Worm (Caenorhabditis elegans) whole organism, young adult: ENCODE data around the gene col-118.

Source experiments
- B0019.2 ChIP-seq: fragments of 200-800 bp; sonication (Bioruptor generic); conservative IDR thresholded peaks from 2 replicates; pipeline ENCODE4 v1.3.6; 2022; ENCODE audit warnings: missing genetic modification reagents, missing genetic modification characterization, missing compliant biosample characterization
- B0035.1 ChIP-seq: sonication (generic microtip); optimal IDR thresholded peaks from 2 replicates; lab custom pipeline; 2016; ENCODE audit warnings: missing genetic modification characterization, mild to moderate bottlenecking, missing compliant biosample characterization, missing genotype, missing genetic modification reagents
- C06A6.2 ChIP-seq: fragments of 200-800 bp; sonication (Bioruptor generic); conservative IDR thresholded peaks from 2 replicates; pipeline ENCODE4 v1.3.6; 2022; ENCODE audit warnings: missing genetic modification characterization, missing compliant biosample characterization
- F23B12.7 ChIP-seq: sonication (generic microtip); optimal IDR thresholded peaks from 2 replicates; lab custom pipeline; 2017; ENCODE audit warnings: missing genetic modification characterization, mild to moderate bottlenecking, missing compliant biosample characterization, antibody characterized with exemption, moderate library complexity; ENCODE audit not compliant: insufficient read depth
- F33H1.4 ChIP-seq: fragments of 200-800 bp; sonication (Bioruptor generic); IDR thresholded peaks from 2 replicates; pipeline ENCODE4 v1.3.6; 2022; ENCODE audit warnings: missing genetic modification reagents, missing genetic modification characterization, missing compliant biosample characterization
- F37B4.10 ChIP-seq: fragments of 200-800 bp; sonication (Bioruptor generic); IDR thresholded peaks from 2 replicates; pipeline ENCODE4 v1.3.6; 2022; ENCODE audit warnings: missing genetic modification characterization, missing compliant biosample characterization
- F39B2.1 ChIP-seq: fragments of 200-800 bp; sonication (Bioruptor generic); IDR thresholded peaks from 2 replicates; pipeline ENCODE4 v1.3.6; 2022; ENCODE audit warnings: missing genetic modification reagents, missing genetic modification characterization, missing compliant biosample characterization
- F57C9.4 ChIP-seq: sonication (generic microtip); optimal IDR thresholded peaks from 2 replicates; lab custom pipeline; 2017; ENCODE audit warnings: mild to moderate bottlenecking, missing genetic modification characterization, missing compliant biosample characterization
- K11D2.4 ChIP-seq: fragments of 200-800 bp; sonication (Bioruptor generic); IDR thresholded peaks from 2 replicates; pipeline ENCODE4 v1.3.6; 2022; ENCODE audit warnings: missing genetic modification reagents, missing genetic modification characterization, missing compliant biosample characterization
- K12H6.12 ChIP-seq: fragments of 200-800 bp; sonication (Bioruptor generic); optimal IDR thresholded peaks from 2 replicates; lab custom pipeline; 2018; ENCODE audit warnings: mild to moderate bottlenecking, missing genetic modification characterization, missing compliant biosample characterization
- athp-1 ChIP-seq: sonication (generic microtip); optimal IDR thresholded peaks from 2 replicates; lab custom pipeline; 2017; ENCODE audit warnings: mild to moderate bottlenecking, missing genetic modification characterization, missing compliant biosample characterization
- attf-5 ChIP-seq: fragments of 200-800 bp; sonication (Bioruptor generic); optimal IDR thresholded peaks from 2 replicates; lab custom pipeline; 2018; ENCODE audit warnings: mild to moderate bottlenecking, missing genetic modification characterization, missing compliant biosample characterization
- attf-6 ChIP-seq: fragments of 200-800 bp; sonication (Bioruptor generic); IDR thresholded peaks from 2 replicates; pipeline ENCODE4 v1.3.6; 2022; ENCODE audit warnings: missing genetic modification reagents, missing genetic modification characterization, missing compliant biosample characterization
- bed-1 ChIP-seq: fragments of 200-800 bp; sonication (Bioruptor generic); IDR thresholded peaks from 2 replicates; pipeline ENCODE4 v1.3.6; 2022; ENCODE audit warnings: missing genetic modification reagents, missing genetic modification characterization, missing compliant biosample characterization
- ccch-3 ChIP-seq: fragments of 200-800 bp; sonication (Bioruptor generic); optimal IDR thresholded peaks from 2 replicates; lab custom pipeline; 2018; ENCODE audit warnings: mild to moderate bottlenecking, missing genetic modification characterization, missing compliant biosample characterization
- cebp-1 ChIP-seq, 2 experiments: fragments of 200-800 bp in 1 of 2; sonication (Bioruptor generic) in 1 of 2; sonication (generic microtip) in 1 of 2; IDR thresholded peaks in 1 of 2; optimal IDR thresholded peaks in 1 of 2; 2 replicates each; pipeline versions ENCODE4 v1.3.6 to Lab custom; 2017 to 2022; ENCODE audit warnings: missing compliant biosample characterization in 2 of 2, missing genetic modification characterization in 2 of 2, mild to moderate bottlenecking in 1 of 2, missing genetic modification reagents in 1 of 2, moderate library complexity in 1 of 2
- ceh-100 ChIP-seq: fragments of 200-800 bp; sonication (Bioruptor generic); IDR thresholded peaks from 2 replicates; pipeline ENCODE4 v1.3.6; 2022; ENCODE audit warnings: missing genetic modification reagents, missing genetic modification characterization, missing compliant biosample characterization
- ceh-40 ChIP-seq: fragments of 200-800 bp; sonication (Bioruptor generic); IDR thresholded peaks from 2 replicates; pipeline ENCODE4 v1.3.6; 2022; ENCODE audit warnings: missing genetic modification characterization, missing compliant biosample characterization
- ceh-79 ChIP-seq: sonication (generic microtip); optimal IDR thresholded peaks from 2 replicates; lab custom pipeline; 2017; ENCODE audit warnings: mild to moderate bottlenecking, missing genetic modification characterization, missing compliant biosample characterization
- ceh-91 ChIP-seq: fragments of 200-800 bp; sonication (Bioruptor generic); IDR thresholded peaks from 2 replicates; pipeline ENCODE4 v1.3.6; 2022; ENCODE audit warnings: missing genetic modification reagents, missing genetic modification characterization, missing compliant biosample characterization
- dox-1 ChIP-seq: fragments of 200-800 bp; sonication (Bioruptor generic); IDR thresholded peaks from 2 replicates; pipeline ENCODE4 v1.3.6; 2022; ENCODE audit warnings: missing genetic modification reagents, missing genetic modification characterization, missing compliant biosample characterization
- dpl-1 ChIP-seq: fragments of 150-350 bp; optimal IDR thresholded peaks from 2 replicates; lab custom pipeline; 2014; ENCODE audit warnings: missing biosample characterization, missing genetic modification reagents, missing genetic modification characterization
- egl-44 ChIP-seq: fragments of 200-800 bp; sonication (Bioruptor generic); IDR thresholded peaks from 2 replicates; pipeline ENCODE4 v1.3.6; 2022; ENCODE audit warnings: missing genetic modification reagents, missing genetic modification characterization, missing compliant biosample characterization
- ets-4 ChIP-seq: fragments of 200-800 bp; sonication (Bioruptor generic); optimal IDR thresholded peaks from 2 replicates; lab custom pipeline; 2018; ENCODE audit warnings: mild to moderate bottlenecking, missing genetic modification characterization, missing compliant biosample characterization
- let-526 ChIP-seq: fragments of 200-800 bp; sonication (Bioruptor generic); IDR thresholded peaks from 2 replicates; pipeline ENCODE4 v1.3.6; 2022; ENCODE audit warnings: missing genetic modification reagents, missing genetic modification characterization, missing compliant biosample characterization
- lin-35 ChIP-seq, 3 experiments: fragments of 150-350 bp in 2 of 3; sonication (generic microtip) in 1 of 3; optimal IDR thresholded peaks; 2 replicates each; lab custom pipeline; 2014 to 2018; ENCODE audit warnings: missing biosample characterization in 3 of 3, missing genetic modification characterization in 3 of 3, missing genetic modification reagents in 3 of 3
- lin-40 ChIP-seq: sonication (generic microtip); optimal IDR thresholded peaks from 2 replicates; lab custom pipeline; 2016; ENCODE audit warnings: missing genetic modification characterization, mild to moderate bottlenecking, missing compliant biosample characterization, missing genotype, missing genetic modification reagents
- lin-54 ChIP-seq: fragments of 200-800 bp; sonication (Bioruptor generic); optimal IDR thresholded peaks from 2 replicates; lab custom pipeline; 2018; ENCODE audit warnings: mild to moderate bottlenecking, missing genetic modification characterization, missing compliant biosample characterization
- lir-1 ChIP-seq: fragments of 200-800 bp; sonication (Bioruptor generic); conservative IDR thresholded peaks from 2 replicates; pipeline ENCODE4 v1.3.6; 2022; ENCODE audit warnings: missing genetic modification reagents, missing genetic modification characterization, missing compliant biosample characterization
- madf-6 ChIP-seq: fragments of 200-800 bp; sonication (Bioruptor generic); IDR thresholded peaks from 2 replicates; pipeline ENCODE4 v1.3.6; 2022; ENCODE audit warnings: missing genetic modification reagents, missing genetic modification characterization, missing compliant biosample characterization
- madf-8 ChIP-seq: fragments of 200-800 bp; sonication (Bioruptor generic); conservative IDR thresholded peaks from 2 replicates; pipeline ENCODE4 v1.3.6; 2022; ENCODE audit warnings: missing genetic modification reagents, missing genetic modification characterization, missing compliant biosample characterization
- mcd-1 ChIP-seq: fragments of 200-800 bp; sonication (Bioruptor generic); IDR thresholded peaks from 2 replicates; pipeline ENCODE4 v1.3.6; 2022; ENCODE audit warnings: missing genetic modification reagents, missing genetic modification characterization, missing compliant biosample characterization
- mes-4 ChIP-seq: sonication (generic microtip); optimal IDR thresholded peaks from 2 replicates; lab custom pipeline; 2016; ENCODE audit warnings: missing genotype, missing genetic modification characterization, missing compliant biosample characterization
- nfya-2 ChIP-seq: fragments of 200-800 bp; sonication (Bioruptor generic); IDR thresholded peaks from 2 replicates; pipeline ENCODE4 v1.3.6; 2022; ENCODE audit warnings: missing genetic modification reagents, missing genetic modification characterization, missing compliant biosample characterization
- nhr-27 ChIP-seq: fragments of 200-800 bp; sonication (Bioruptor generic); optimal IDR thresholded peaks from 2 replicates; lab custom pipeline; 2018; ENCODE audit warnings: mild to moderate bottlenecking, missing genetic modification characterization, moderate library complexity, missing compliant biosample characterization
- nhr-80 ChIP-seq: sonication (generic microtip); optimal IDR thresholded peaks from 2 replicates; lab custom pipeline; 2016; ENCODE audit warnings: missing genetic modification characterization, missing compliant biosample characterization
- nhr-90 ChIP-seq: sonication (generic microtip); optimal IDR thresholded peaks from 2 replicates; lab custom pipeline; 2016; ENCODE audit warnings: missing genotype, mild to moderate bottlenecking, missing genetic modification characterization, missing compliant biosample characterization
- pbrm-1 ChIP-seq: fragments of 200-800 bp; sonication (Bioruptor generic); IDR thresholded peaks from 2 replicates; pipeline ENCODE4 v1.3.6; 2022; ENCODE audit warnings: missing genetic modification reagents, missing genetic modification characterization, missing compliant biosample characterization
- sea-2 ChIP-seq: fragments of 200-800 bp; sonication (Bioruptor generic); IDR thresholded peaks from 2 replicates; pipeline ENCODE4 v1.3.6; 2022; ENCODE audit warnings: missing genetic modification characterization, missing compliant biosample characterization
- snpc-3.4 ChIP-seq: sonication (generic microtip); optimal IDR thresholded peaks from 2 replicates; lab custom pipeline; 2017; ENCODE audit warnings: missing genetic modification characterization, mild to moderate bottlenecking, missing compliant biosample characterization, antibody characterized with exemption, moderate library complexity, missing genotype, missing genetic modification reagents
- somi-1 ChIP-seq: fragments of 200-800 bp; sonication (Bioruptor generic); optimal IDR thresholded peaks from 2 replicates; lab custom pipeline; 2018; ENCODE audit warnings: mild to moderate bottlenecking, missing genetic modification characterization, missing compliant biosample characterization
- sptf-2 ChIP-seq: fragments of 200-800 bp; sonication (Bioruptor generic); optimal IDR thresholded peaks from 2 replicates; lab custom pipeline; 2018; ENCODE audit warnings: mild to moderate bottlenecking, missing genetic modification characterization, missing compliant biosample characterization
- tbx-9 ChIP-seq: sonication (generic microtip); optimal IDR thresholded peaks from 2 replicates; lab custom pipeline; 2016; ENCODE audit warnings: borderline replicate concordance, missing genetic modification characterization, inconsistent platforms, missing compliant biosample characterization
- unc-62 ChIP-seq: fragments of 150-350 bp; optimal IDR thresholded peaks from 2 replicates; lab custom pipeline; 2014; ENCODE audit warnings: missing biosample characterization, missing genetic modification reagents, missing genetic modification characterization
- xnd-1 ChIP-seq: sonication (generic microtip); optimal IDR thresholded peaks from 2 replicates; lab custom pipeline; 2016; ENCODE audit warnings: missing genotype, missing genetic modification reagents, missing genetic modification characterization, missing compliant biosample characterization
- zim-3 ChIP-seq: sonication (generic microtip); optimal IDR thresholded peaks from 2 replicates; lab custom pipeline; 2017; ENCODE audit warnings: mild to moderate bottlenecking, missing genetic modification characterization, moderate library complexity, missing compliant biosample characterization
- ztf-18 ChIP-seq: sonication (generic microtip); optimal IDR thresholded peaks from 2 replicates; lab custom pipeline; 2016; ENCODE audit warnings: missing genotype, mild to moderate bottlenecking, missing genetic modification characterization, missing compliant biosample characterization
- ztf-22 ChIP-seq: fragments of 200-800 bp; sonication (Bioruptor generic); optimal IDR thresholded peaks from 2 replicates; lab custom pipeline; 2018; ENCODE audit warnings: mild to moderate bottlenecking, missing genetic modification characterization, moderate library complexity, missing compliant biosample characterization
- ztf-3 ChIP-seq: fragments of 200-800 bp; sonication (Bioruptor generic); optimal IDR thresholded peaks from 2 replicates; lab custom pipeline; 2018; ENCODE audit warnings: mild to moderate bottlenecking, missing genetic modification characterization, missing compliant biosample characterization

col-118 gene

ce11 chrIV:8891131-8891530 is 43.1 kb downstream of the col-118 start, which contains the start of gene spr-2 (continued):
- TF ChIP-seq C06A6.2 (GFP tag; lab: Robert Waterston, UW), result no peak
- TF ChIP-seq lir-1 (GFP tag; lab: Robert Waterston, UW), result no peak
- TF ChIP-seq egl-44, result no peak
- peak; percentile 52 for TF ChIP-seq nhr-80
- no peak for TF ChIP-seq sea-2 (GFP tag; lab: Robert Waterston, UW)
- no peak for TF ChIP-seq zim-3 (tag; lab: Kevin White, UChicago)
- TF ChIP-seq sptf-2 (GFP tag; lab: Kevin White, UChicago), result no peak
- no peak for TF ChIP-seq tbx-9 (tag; lab: Kevin White, UChicago)
- TF ChIP-seq ztf-3, result no peak
- TF ChIP-seq snpc-3.4 (tag; lab: Kevin White, UChicago), result no peak
- peak; percentile 42 for TF ChIP-seq dpl-1 (GFP tag; lab: Kevin White, UChicago)
- peak; percentile 36; the same call in 1 of the 2 replicates for TF ChIP-seq madf-6 (GFP tag; lab: Robert Waterston, UW)
- peak; percentile 55 for TF ChIP-seq dox-1
- TF ChIP-seq somi-1 (GFP tag; lab: Kevin White, UChicago), result no peak
- peak in 1 of 3 experiments; percentile 85 for TF ChIP-seq lin-35 (GFP tag; optimal IDR thresholded peaks at IDR 0.05; lab: Kevin White, UChicago)
- no peak for TF ChIP-seq B0035.1 (tag; lab: Kevin White, UChicago)
- TF ChIP-seq ccch-3 (GFP tag; lab: Kevin White, UChicago), result no peak
- TF ChIP-seq cebp-1 (GFP tag; IDR thresholded peaks at IDR 0.05; lab: Robert Waterston, UW), result no peak
- TF ChIP-seq cebp-1 (tag; optimal IDR thresholded peaks at IDR 0.05; lab: Kevin White, UChicago), result peak; percentile 43
- TF ChIP-seq B0019.2, result no peak
- peak; percentile 31 for TF ChIP-seq mes-4 (tag; lab: Kevin White, UChicago)
- TF ChIP-seq F33H1.4, result no peak
- no peak for TF ChIP-seq ets-4 (GFP tag; lab: Kevin White, UChicago)
- TF ChIP-seq F23B12.7, result no peak
- peak; percentile 92 for TF ChIP-seq ztf-18 (tag; lab: Kevin White, UChicago)
- TF ChIP-seq nhr-27 (tag; lab: Kevin White, UChicago), result no peak
- TF ChIP-seq xnd-1 (tag; lab: Kevin White, UChicago), result no peak
- TF ChIP-seq lin-40 (tag; lab: Kevin White, UChicago), result peak; percentile 55
- TF ChIP-seq ceh-79 (tag; lab: Kevin White, UChicago), result no peak
- TF ChIP-seq F57C9.4, result no peak
- no peak for TF ChIP-seq F37B4.10 (GFP tag; lab: Robert Waterston, UW)
- TF ChIP-seq nfya-2 (GFP tag; lab: Robert Waterston, UW), result no peak
- no peak for TF ChIP-seq F39B2.1 (GFP tag; lab: Robert Waterston, UW)
- TF ChIP-seq attf-5, result peak; percentile 84
- TF ChIP-seq athp-1 (tag; lab: Kevin White, UChicago), result no peak
- TF ChIP-seq lin-54 (GFP tag; lab: Kevin White, UChicago), result peak; percentile 85
- TF ChIP-seq bed-1 (GFP tag; lab: Robert Waterston, UW), result no peak
- 0 out of 2 replicates have a peak, but pooled peaks have one; percentile 9 for TF ChIP-seq pbrm-1 (GFP tag; lab: Robert Waterston, UW)
- peak; percentile 53; the same call in 1 of the 2 replicates for TF ChIP-seq mcd-1 (GFP tag; lab: Robert Waterston, UW)
- no peak for TF ChIP-seq let-526
- no peak for TF ChIP-seq unc-62
- TF ChIP-seq ceh-91 (GFP tag; lab: Robert Waterston, UW), result no peak
- no peak for TF ChIP-seq attf-6 (GFP tag; lab: Robert Waterston, UW)
- TF ChIP-seq ztf-22 (GFP tag; lab: Kevin White, UChicago), result no peak
- no peak for TF ChIP-seq nhr-90 (tag; lab: Kevin White, UChicago)
- TF ChIP-seq K12H6.12, result peak; percentile 54
- TF ChIP-seq K11D2.4 (GFP tag; lab: Robert Waterston, UW), result no peak
- TF ChIP-seq ceh-100 (GFP tag; lab: Robert Waterston, UW), result no peak
- no peak for TF ChIP-seq ceh-40 (GFP tag; lab: Robert Waterston, UW)
- TF ChIP-seq madf-8 (GFP tag; lab: Robert Waterston, UW), result no peak
